Fruit fly (Drosophila melanogaster) whole organism: ENCODE measurements around the gene Lcp65Ab2.

Experiments used
- EcR ChIP-seq, 2 experiments: fragments of >200 bp; optimal IDR thresholded peaks; 2 replicates each; lab custom pipeline; 2017; ENCODE audit warnings: missing biosample characterization in 2 of 2, missing genetic modification characterization in 2 of 2, missing genetic modification reagents in 2 of 2
- pan ChIP-seq: fragments of >200 bp; optimal IDR thresholded peaks from 2 replicates; lab custom pipeline; 2017
- psq ChIP-seq: fragments of >200 bp; optimal IDR thresholded peaks from 2 replicates; lab custom pipeline; 2017
- usp ChIP-seq: fragments of >200 bp; optimal IDR thresholded peaks from 2 replicates; lab custom pipeline; 2017; ENCODE audit warnings: missing biosample characterization, missing genetic modification characterization, mixed read lengths

- no peak for TF ChIP-seq psq (lab: Kevin White, UChicago)
- TF ChIP-seq pan (lab: Kevin White, UChicago), result no peak
- no peak for TF ChIP-seq EcR (GFP tag; optimal IDR thresholded peaks at IDR 0.05; lab: Kevin White, UChicago)
- no peak for TF ChIP-seq usp
Observed at dm6 chr3L:6116881-6117280, 29.6 kb upstream of the Lcp65Ab2 start.
